Worm (Caenorhabditis elegans): Measurements from ENCODE around the gene lev-9.

ce11 chrX:6239927-6240639, 51.4 kb downstream of the lev-9 start:
- TF ChIP-seq nhr-80 (tag; optimal IDR thresholded peaks at IDR 0.05) (peak; percentile 2), snpc-4 (GFP tag; optimal IDR thresholded peaks at IDR 0.05) (no peak), snpc-4 (tag; optimal IDR thresholded peaks at IDR 0.05) (no peak), ama-1 (optimal IDR thresholded peaks at IDR 0.05) (no peak), ama-1 (GFP tag; optimal IDR thresholded peaks at IDR 0.05) (no peak), snpc-1.1 (tag; optimal IDR thresholded peaks at IDR 0.05; ENCODE audit: insufficient read depth) (no peak), ztf-22 (GFP tag; optimal IDR thresholded peaks at IDR 0.05) (no peak)

All from whole organism, young adult.